Worm (Caenorhabditis elegans): ENCODE measurements around the gene ekl-6.

Gene ekl-6

ce11 chrIII:10093093-10093492 lies 28.9 kb downstream of the ekl-6 start (continued):
- TF ChIP-seq ceh-27 (GFP tag; optimal IDR thresholded peaks at IDR 0.05) (no peak), athp-1 (tag; optimal IDR thresholded peaks at IDR 0.05) (no peak), lin-40 (tag; optimal IDR thresholded peaks at IDR 0.05) (no peak), ets-4 (GFP tag; optimal IDR thresholded peaks at IDR 0.05) (no peak), hrde-1 (tag; optimal IDR thresholded peaks at IDR 0.05; ENCODE audit: borderline replicate concordance) (no peak), hsf-1 (GFP tag; IDR thresholded peaks at IDR 0.05) (no peak), mxl-1 (tag; optimal IDR thresholded peaks at IDR 0.05) (no peak), madf-6 (GFP tag; IDR thresholded peaks at IDR 0.05) (peak; percentile 37; the same call in 1 of the 2 replicates), ceh-100 (GFP tag; IDR thresholded peaks at IDR 0.05) (no peak), snpc-4 (GFP tag; optimal IDR thresholded peaks at IDR 0.05) (no peak), snpc-4 (tag; optimal IDR thresholded peaks at IDR 0.05) (peak in 1 of 4 experiments; percentile 6), ceh-91 (GFP tag; IDR thresholded peaks at IDR 0.05) (no peak), F33H1.4 (GFP tag; IDR thresholded peaks at IDR 0.05) (0 out of 2 replicates have a peak, but pooled peaks have one; percentile 18), ccch-3 (GFP tag; optimal IDR thresholded peaks at IDR 0.05) (no peak), tbp1 (GFP tag; optimal IDR thresholded peaks at IDR 0.05) (no peak), hlh-12 (tag; optimal IDR thresholded peaks at IDR 0.05) (no peak), Y56A3A.18 (GFP tag; IDR thresholded peaks at IDR 0.05) (no peak)

ce11 chrIII:10094538-10094937 lies 30.3 kb downstream of the ekl-6 start:
- TF ChIP-seq dox-1 (GFP tag; IDR thresholded peaks at IDR 0.05) (peak; percentile 13; the same call in 1 of the 2 replicates), tbp1 (GFP tag; optimal IDR thresholded peaks at IDR 0.05) (no peak), nfyb-1 (GFP tag; IDR thresholded peaks at IDR 0.05) (peak; percentile 66; the same call in 1 of the 2 replicates), lin-26 (GFP tag; IDR thresholded peaks at IDR 0.05) (0 out of 2 replicates have a peak, but pooled peaks have one; percentile 24), efl-1 (GFP tag; optimal IDR thresholded peaks at IDR 0.05) (peak; percentile 35), madf-3 (GFP tag; IDR thresholded peaks at IDR 0.05) (0 out of 2 replicates have a peak, but pooled peaks have one; percentile 51), hmg-1.2 (GFP tag; IDR thresholded peaks at IDR 0.05) (peak; percentile 31; the same call in 1 of the 2 replicates), hsf-1 (GFP tag; IDR thresholded peaks at IDR 0.05) (no peak), mes-4 (tag; optimal IDR thresholded peaks at IDR 0.05) (no peak), cebp-1 (GFP tag; IDR thresholded peaks at IDR 0.05) (no peak), cebp-1 (tag; optimal IDR thresholded peaks at IDR 0.05) (peak; percentile 29), F49E8.2 (tag; optimal IDR thresholded peaks at IDR 0.05; ENCODE audit: insufficient read depth) (no peak), chd-7 (tag; optimal IDR thresholded peaks at IDR 0.05) (peak; percentile 23), egrh-3 (GFP tag; IDR thresholded peaks at IDR 0.05) (peak; percentile 88), zfh-2 (GFP tag; conservative IDR thresholded peaks at IDR 0.05) (peak; percentile 96), madf-6 (GFP tag; IDR thresholded peaks at IDR 0.05) (peak; percentile 52; the same call in 1 of the 2 replicates), F23B12.7 (tag; optimal IDR thresholded peaks at IDR 0.05; ENCODE audit: insufficient read depth) (no peak), snpc-3.4 (tag; optimal IDR thresholded peaks at IDR 0.05) (no peak), bed-2 (GFP tag; IDR thresholded peaks at IDR 0.05) (0 out of 2 replicates have a peak, but pooled peaks have one; percentile 68), ekl-4 (GFP tag; IDR thresholded peaks at IDR 0.05) (0 out of 2 replicates have a peak, but pooled peaks have one; percentile 64), attf-3 (GFP tag; conservative IDR thresholded peaks at IDR 0.05) (no peak), nhr-120 (GFP tag; IDR thresholded peaks at IDR 0.05) (0 out of 2 replicates have a peak, but pooled peaks have one; percentile 57)

ce11 chrIII:10095377-10095776 lies 31.2 kb downstream of the ekl-6 start:
- TF ChIP-seq B0336.3 (GFP tag; IDR thresholded peaks at IDR 0.05) = no peak
- TF ChIP-seq lin-26 (GFP tag; IDR thresholded peaks at IDR 0.05) = no peak
- no peak for TF ChIP-seq hlh-12 (tag; optimal IDR thresholded peaks at IDR 0.05)
- no peak for TF ChIP-seq F23B12.7 (tag; optimal IDR thresholded peaks at IDR 0.05; ENCODE audit: insufficient read depth)
- 0 out of 2 replicates have a peak, but pooled peaks have one; percentile 26 for TF ChIP-seq nfya-2 (GFP tag; IDR thresholded peaks at IDR 0.05)
- TF ChIP-seq ccch-3 (GFP tag; optimal IDR thresholded peaks at IDR 0.05) = no peak

Data from whole organism, young adult.